Fruit fly (Drosophila melanogaster): Measurements from ENCODE around the gene ND-ACP.

dm6 chr3L:1324818-1325625 is 4.7 kb upstream of the ND-ACP start:
- TF ChIP-seq so (GFP tag; IDR thresholded peaks at IDR 0.05) (no peak), pzg (GFP tag; optimal IDR thresholded peaks at IDR 0.05) (no peak), CG14860 (GFP tag; IDR thresholded peaks at IDR 0.05; ENCODE audit: partially characterized antibody) (no peak), CG17912 (GFP tag; optimal IDR thresholded peaks at IDR 0.05) (no peak), crp (GFP tag; optimal IDR thresholded peaks at IDR 0.05) (no peak)
